Worm (Caenorhabditis elegans): ENCODE results near the gene sru-29.

DNA sequence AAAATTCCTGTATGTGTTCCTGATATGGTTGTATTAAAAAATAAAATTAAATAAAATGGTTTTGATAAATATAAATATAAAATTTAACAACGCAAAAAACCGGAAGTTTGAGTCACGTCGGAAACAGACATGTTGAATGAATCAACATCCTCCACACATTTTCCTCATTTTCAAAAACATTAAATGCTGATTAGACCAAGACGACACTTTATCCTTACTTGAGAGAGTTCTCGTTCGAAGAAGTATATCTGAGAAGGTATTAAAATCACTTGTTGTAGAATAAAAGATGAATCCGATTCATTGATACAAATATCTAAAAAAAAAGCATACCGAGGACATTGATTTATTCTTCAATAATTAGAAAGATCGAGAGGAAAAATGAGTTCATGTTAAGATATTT is 13.0 kb upstream of the sru-29 start:
- TF ChIP-seq snpc-4 (tag; optimal IDR thresholded peaks at IDR 0.05) (no peak), nhr-11 (tag; optimal IDR thresholded peaks at IDR 0.05) (no peak), mab-5 (tag; optimal IDR thresholded peaks at IDR 0.05) (no peak), elt-1 (tag; optimal IDR thresholded peaks at IDR 0.05) (no peak), blmp-1 (tag; optimal IDR thresholded peaks at IDR 0.05; ENCODE audit: insufficient read depth) (no peak), nhr-21 (tag; optimal IDR thresholded peaks at IDR 0.05) (no peak), lin-13 (GFP tag; optimal IDR thresholded peaks at IDR 0.05) (no peak), nhr-77 (tag; optimal IDR thresholded peaks at IDR 0.05) (no peak), dmd-4 (tag; optimal IDR thresholded peaks at IDR 0.05) (no peak), egl-27 (tag; optimal IDR thresholded peaks at IDR 0.05) (no peak), ama-1 (optimal IDR thresholded peaks at IDR 0.05) (no peak)
